Worm (Caenorhabditis elegans) whole organism, early embryonic: Measurements from ENCODE around the gene ect-2.

Source experiments
- B0310.2 ChIP-seq: sonication (generic microtip); optimal IDR thresholded peaks from 2 replicates; lab custom pipeline; 2016; ENCODE audit warnings: mild to moderate bottlenecking, missing genetic modification characterization, missing compliant biosample characterization
- F13C5.2 ChIP-seq: sonication (generic microtip); optimal IDR thresholded peaks from 2 replicates; lab custom pipeline; 2017; ENCODE audit warnings: mild to moderate bottlenecking, missing genetic modification characterization, inconsistent platforms, missing compliant biosample characterization
- aly-1 ChIP-seq: sonication (generic microtip); optimal IDR thresholded peaks from 2 replicates; lab custom pipeline; 2016; ENCODE audit warnings: missing genetic modification characterization, missing compliant biosample characterization
- ama-1 ChIP-seq: fragments of 150-350 bp; optimal IDR thresholded peaks from 2 replicates; lab custom pipeline; 2014
- ceh-13 ChIP-seq: fragments of 200-800 bp; sonication (Bioruptor generic); optimal IDR thresholded peaks from 2 replicates; lab custom pipeline; 2018; ENCODE audit warnings: mild to moderate bottlenecking, missing genetic modification characterization, missing compliant biosample characterization
- ceh-36 ChIP-seq: sonication (generic microtip); optimal IDR thresholded peaks from 2 replicates; lab custom pipeline; 2016; ENCODE audit warnings: missing genetic modification characterization, inconsistent platforms, missing compliant biosample characterization
- ets-7 ChIP-seq: sonication (generic microtip); optimal IDR thresholded peaks from 2 replicates; lab custom pipeline; 2016; ENCODE audit warnings: missing genotype, missing genetic modification characterization, missing compliant biosample characterization
- flt-1 ChIP-seq: fragments of 200-800 bp; sonication (Bioruptor generic); IDR thresholded peaks from 2 replicates; pipeline ENCODE4 v1.3.6; 2022; ENCODE audit warnings: missing genetic modification characterization, missing compliant biosample characterization
- hmbx-1 ChIP-seq: sonication (generic microtip); optimal IDR thresholded peaks from 2 replicates; lab custom pipeline; 2016; ENCODE audit warnings: mild to moderate bottlenecking, missing genetic modification characterization, missing compliant biosample characterization
- hmg-4 ChIP-seq: fragments of 200-800 bp; sonication (Bioruptor generic); optimal IDR thresholded peaks from 2 replicates; lab custom pipeline; 2018; ENCODE audit warnings: mild to moderate bottlenecking, missing genetic modification characterization, missing compliant biosample characterization
- hnd-1 ChIP-seq: sonication (generic microtip); optimal IDR thresholded peaks from 2 replicates; lab custom pipeline; 2016; ENCODE audit warnings: missing genetic modification characterization, missing compliant biosample characterization
- pes-1 ChIP-seq: fragments of 200-800 bp; sonication (Bioruptor generic); IDR thresholded peaks from 2 replicates; pipeline ENCODE4 v1.3.6; 2022; ENCODE audit warnings: missing genetic modification reagents, missing genetic modification characterization, missing compliant biosample characterization
- scrt-1 ChIP-seq: fragments of 200-800 bp; sonication (Bioruptor generic); IDR thresholded peaks from 2 replicates; pipeline ENCODE4 v1.3.6; 2022; ENCODE audit warnings: missing genetic modification characterization, missing compliant biosample characterization
- sea-1 ChIP-seq: fragments of 200-800 bp; sonication (Bioruptor generic); conservative IDR thresholded peaks from 2 replicates; pipeline ENCODE4 v1.3.6; 2022; ENCODE audit warnings: missing genetic modification characterization, missing compliant biosample characterization
- tbx-11 ChIP-seq: fragments of 200-800 bp; sonication (Bioruptor generic); IDR thresholded peaks from 2 replicates; pipeline ENCODE4 v1.3.6; 2022; ENCODE audit warnings: missing genetic modification characterization, missing compliant biosample characterization
- tbx-37 ChIP-seq: fragments of 200-800 bp; sonication (Bioruptor generic); conservative IDR thresholded peaks from 2 replicates; pipeline ENCODE4 v1.3.6; 2022; ENCODE audit warnings: missing genetic modification reagents, missing genetic modification characterization, missing compliant biosample characterization
- tra-4 ChIP-seq: sonication (generic microtip); optimal IDR thresholded peaks from 2 replicates; lab custom pipeline; 2017; ENCODE audit warnings: missing genetic modification characterization, missing compliant biosample characterization

ect-2 gene

DNA sequence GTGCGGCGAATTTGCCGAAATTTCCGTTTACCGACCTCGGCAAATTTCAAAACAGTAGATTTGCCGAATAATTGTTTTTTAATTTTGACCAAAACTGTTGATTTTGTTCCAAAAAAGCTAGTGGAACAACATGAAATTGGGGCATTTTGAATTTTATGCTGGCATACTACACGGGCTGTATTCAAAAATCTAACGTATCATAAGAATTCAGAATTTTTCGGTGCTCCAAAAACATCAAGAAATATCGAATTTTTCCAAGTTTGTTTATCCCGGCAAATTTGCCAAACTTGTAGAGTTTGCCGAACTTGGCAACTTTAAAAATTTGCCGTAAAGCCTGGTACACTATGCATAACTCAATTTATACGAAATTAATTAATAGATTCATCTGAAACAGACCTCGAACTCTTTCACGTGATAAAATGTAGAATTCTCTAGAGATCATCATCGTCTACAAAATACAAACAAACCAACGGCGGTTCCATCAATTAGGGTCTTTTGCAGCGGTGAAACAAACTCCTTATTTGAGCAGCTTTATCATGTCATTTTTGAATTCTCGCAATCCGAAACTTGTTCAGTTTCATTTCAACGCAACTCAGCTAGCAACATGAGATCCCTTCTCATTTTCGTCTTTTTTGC is 25.1 kb upstream of the ect-2 start, which contains the start of gene R06F6.14:
TSS of gene R06F6.14 (plus strand) at position 586 of the 636 bp plus-strand sequence.
- no peak for TF ChIP-seq hmg-4
- no peak for TF ChIP-seq hnd-1
- TF ChIP-seq B0310.2, result no peak
- no peak for TF ChIP-seq ceh-13 (GFP tag; lab: Kevin White, UChicago)
- TF ChIP-seq ceh-36 (tag; lab: Kevin White, UChicago), result no peak
- no peak for TF ChIP-seq aly-1
- no peak for TF ChIP-seq hmbx-1 (tag; lab: Kevin White, UChicago)

DNA sequence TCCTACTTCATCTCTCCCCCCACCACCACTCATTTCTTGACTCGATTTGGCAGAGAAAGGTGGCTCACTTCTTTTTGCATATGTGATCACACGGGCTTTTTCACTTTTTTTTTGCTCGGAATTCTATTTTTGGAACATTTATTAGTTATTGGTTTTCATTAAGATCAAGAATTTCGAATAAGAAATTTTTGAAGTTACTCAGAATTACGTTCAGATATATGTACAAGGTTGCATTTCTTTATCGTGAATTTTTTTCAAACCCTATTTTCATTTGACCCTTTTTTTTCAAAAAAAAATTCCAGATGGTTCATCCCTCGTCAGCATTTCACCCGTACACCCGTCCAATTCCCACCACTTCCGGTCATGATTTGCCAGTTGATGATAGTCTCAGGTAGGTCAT is 21.7 kb upstream of the ect-2 start, which contains the start of gene ceh-62:
TSS of gene ceh-62 (plus strand) at position 301 of the 400 bp plus-strand sequence.
- TF ChIP-seq ama-1 (lab: Kevin White, UChicago) (no peak), sea-1 (no peak), hmbx-1 (tag; lab: Kevin White, UChicago) (no peak), ceh-13 (GFP tag; lab: Kevin White, UChicago) (no peak), ets-7 (no peak), flt-1 (no peak), scrt-1 (no peak), pes-1 (GFP tag; lab: Robert Waterston, UW) (no peak), tbx-37 (no peak), tra-4 (tag; lab: Kevin White, UChicago) (no peak), aly-1 (no peak), hnd-1 (no peak), ceh-36 (tag; lab: Kevin White, UChicago) (no peak), tbx-11 (no peak), B0310.2 (no peak), hmg-4 (no peak)

DNA sequence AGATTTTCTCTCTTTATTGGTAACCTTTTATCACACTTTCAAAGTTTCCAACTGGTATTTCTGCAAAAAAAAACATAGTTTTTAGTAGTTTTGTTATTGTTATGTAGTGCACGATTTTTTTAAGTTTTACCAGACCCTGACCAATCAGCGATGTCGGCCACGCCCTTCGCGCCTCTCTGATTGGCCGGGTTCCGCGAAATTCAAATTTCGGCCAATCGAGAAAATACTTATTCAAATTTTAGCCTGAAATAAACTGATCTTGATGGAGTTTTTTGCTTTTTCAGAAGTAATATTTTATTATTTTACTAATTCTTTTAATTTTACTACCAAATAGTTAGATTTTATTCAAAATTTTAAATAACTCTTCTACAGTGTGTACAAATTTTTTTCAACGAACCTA is 21.1 kb upstream of the ect-2 start:
- TF ChIP-seq tbx-37, result no peak

DNA sequence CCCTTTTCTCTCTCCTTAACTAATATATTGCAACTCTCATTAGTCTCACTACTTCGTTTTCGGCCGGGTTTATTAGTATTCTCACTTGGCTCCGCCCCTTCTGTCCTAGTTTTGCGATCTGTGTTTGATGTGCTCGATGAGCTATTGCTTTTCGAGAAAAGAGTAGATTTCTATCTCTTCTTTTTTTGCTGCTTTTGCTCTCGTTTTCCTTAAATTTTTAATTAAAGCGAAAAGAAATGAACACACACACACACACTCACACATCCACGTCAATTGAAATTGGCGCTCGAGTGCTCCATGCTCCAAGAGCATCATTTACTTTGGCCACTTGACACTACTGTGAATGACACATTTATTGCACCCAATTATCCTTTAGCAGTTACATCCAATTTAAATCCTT is 20.7 kb upstream of the ect-2 start:
- TF ChIP-seq B0310.2 (no peak), F13C5.2 (tag; lab: Kevin White, UChicago) (no peak), aly-1 (no peak), hmbx-1 (tag; lab: Kevin White, UChicago) (no peak), tbx-37 (no peak), ama-1 (lab: Kevin White, UChicago) (no peak), sea-1 (no peak), flt-1 (no peak), tra-4 (tag; lab: Kevin White, UChicago) (no peak), ets-7 (no peak), hmg-4 (no peak), tbx-11 (no peak), scrt-1 (no peak), hnd-1 (no peak)

DNA sequence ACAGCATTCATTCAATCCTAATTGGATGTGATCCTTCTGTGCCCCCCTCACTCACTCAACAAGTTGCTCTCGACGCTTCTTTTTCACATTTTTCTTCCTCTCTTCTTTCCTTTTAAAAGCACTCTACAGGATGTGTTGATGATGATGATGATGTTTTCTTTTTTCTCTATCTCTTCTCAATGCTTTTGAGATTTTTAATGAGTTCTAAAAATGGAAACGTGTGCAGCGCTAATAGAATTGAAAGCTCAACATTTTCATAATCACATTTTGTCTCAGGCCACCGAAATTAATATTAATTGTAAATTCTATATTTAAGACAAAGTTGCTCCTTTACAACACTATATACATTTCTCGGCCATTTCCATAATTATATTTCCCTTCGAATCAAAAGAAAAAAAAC is 16.4 kb upstream of the ect-2 start:
- TF ChIP-seq ets-7 (no peak), flt-1 (no peak), pes-1 (GFP tag; lab: Robert Waterston, UW) (no peak), sea-1 (no peak), aly-1 (no peak), scrt-1 (no peak)

DNA sequence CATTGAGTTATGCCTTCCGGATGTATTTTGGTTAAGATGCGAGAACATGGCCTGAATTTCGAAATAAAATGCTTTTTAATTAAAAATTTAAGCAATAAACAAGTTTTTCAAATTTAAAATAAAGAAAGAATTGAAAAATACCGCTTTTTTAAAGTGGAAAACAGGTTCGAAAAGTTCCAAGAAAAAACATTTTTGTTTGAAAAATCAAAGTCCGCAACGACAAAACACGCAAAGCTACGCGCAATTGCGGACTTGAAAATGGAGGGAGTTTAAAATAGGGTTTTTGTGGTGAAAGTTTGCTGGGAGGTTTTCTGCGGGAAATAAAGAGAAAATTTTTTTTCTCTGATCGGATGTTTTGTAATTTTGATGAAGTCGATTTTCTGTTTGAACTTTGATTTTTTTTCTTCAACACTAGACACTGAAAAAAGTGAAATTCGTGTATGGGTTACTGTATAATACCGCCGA is 14.7 kb upstream of the ect-2 start, which contains the start of gene npp-19:
TSS of gene npp-19 (minus strand) at position 51 of the 465 bp plus-strand sequence.
- TF ChIP-seq tbx-11 (0 out of 2 replicates have a peak, but pooled peaks have one; percentile 41), hmg-4 (no peak), aly-1 (no peak), sea-1 (no peak), scrt-1 (no peak), ceh-36 (tag; lab: Kevin White, UChicago) (no peak), F13C5.2 (tag; lab: Kevin White, UChicago) (peak; percentile 53), tbx-37 (no peak), ets-7 (no peak)

DNA sequence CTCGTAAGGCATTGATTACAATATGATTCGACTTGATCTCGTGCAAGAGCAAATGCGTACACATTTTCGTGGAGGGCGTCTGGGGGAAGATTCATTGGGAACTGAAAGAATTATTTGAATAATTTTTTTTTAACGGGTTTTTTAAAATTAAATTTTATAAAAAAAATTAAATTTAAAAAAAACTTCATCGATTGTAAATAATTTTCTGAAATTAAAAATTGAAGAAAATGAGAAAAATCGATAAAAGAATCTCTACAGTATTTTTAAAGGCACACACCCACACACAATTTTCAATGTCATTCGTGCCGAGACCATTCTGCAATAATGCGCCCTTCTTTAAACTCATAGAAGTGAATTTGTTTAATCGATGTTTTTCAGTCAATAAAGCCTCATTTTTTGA is 12.4 kb upstream of the ect-2 start, which contains the start of gene set-14:
TSS of gene set-14 (minus strand) at position 101 of the 400 bp plus-strand sequence.
- TF ChIP-seq scrt-1, result no peak
- no peak for TF ChIP-seq flt-1
- no peak for TF ChIP-seq pes-1 (GFP tag; lab: Robert Waterston, UW)
- TF ChIP-seq B0310.2, result no peak
- TF ChIP-seq tbx-11, result no peak
- no peak for TF ChIP-seq aly-1
- TF ChIP-seq tbx-37, result no peak
- TF ChIP-seq tra-4 (tag; lab: Kevin White, UChicago), result no peak
- no peak for TF ChIP-seq hmg-4
- TF ChIP-seq hnd-1, result no peak
- no peak for TF ChIP-seq hmbx-1 (tag; lab: Kevin White, UChicago)
- TF ChIP-seq sea-1, result no peak
- TF ChIP-seq F13C5.2 (tag; lab: Kevin White, UChicago), result no peak
- no peak for TF ChIP-seq ama-1 (lab: Kevin White, UChicago)
- TF ChIP-seq ceh-13 (GFP tag; lab: Kevin White, UChicago), result no peak
- no peak for TF ChIP-seq ets-7
- no peak for TF ChIP-seq ceh-36 (tag; lab: Kevin White, UChicago)

DNA sequence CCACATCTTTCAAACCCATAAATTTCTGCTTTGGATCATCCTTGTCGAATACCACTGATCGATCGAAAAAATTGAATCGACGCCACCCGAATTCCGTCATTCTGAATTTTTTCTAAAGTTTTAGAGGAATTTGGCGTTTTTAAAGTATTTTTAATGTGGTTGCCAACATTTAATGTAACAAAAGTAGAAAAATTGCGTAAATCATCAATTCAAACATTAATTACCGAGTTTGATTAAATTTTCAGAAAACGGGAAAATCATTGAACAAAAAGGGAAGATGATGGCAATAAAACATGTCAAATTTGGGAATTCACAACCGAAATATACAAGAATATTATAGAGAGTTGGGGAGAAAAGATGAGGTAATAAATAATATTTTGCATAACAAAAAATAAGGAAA is 9.6 kb upstream of the ect-2 start, which contains the start of gene vps-11:
TSS of gene vps-11 (minus strand) at position 101 of the 400 bp plus-strand sequence.
- TF ChIP-seq tbx-37 (no peak), scrt-1 (no peak), ceh-36 (tag; lab: Kevin White, UChicago) (no peak), ets-7 (no peak), F13C5.2 (tag; lab: Kevin White, UChicago) (no peak), ama-1 (lab: Kevin White, UChicago) (no peak), hnd-1 (no peak)

DNA sequence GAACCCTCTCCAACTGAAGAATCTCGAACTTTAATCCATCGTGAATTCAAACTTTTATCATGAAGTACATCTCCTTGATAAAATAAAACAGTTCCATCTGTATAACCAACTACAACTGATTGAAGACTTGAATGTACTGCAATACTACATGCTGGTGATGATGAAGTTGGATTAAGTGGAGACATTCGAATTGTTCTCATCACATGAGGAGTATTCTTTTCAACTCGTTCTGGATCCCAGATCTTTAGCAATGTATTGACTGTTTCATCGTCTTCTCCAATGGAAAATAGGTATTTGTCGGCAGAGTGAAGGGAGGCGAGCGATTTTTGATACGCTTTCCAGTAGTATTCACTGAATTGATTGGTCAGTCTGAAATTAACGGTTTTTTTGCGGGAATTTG is 8.8 kb upstream of the ect-2 start:
- TF ChIP-seq tra-4 (tag; lab: Kevin White, UChicago), result no peak
- TF ChIP-seq aly-1, result no peak
- no peak for TF ChIP-seq tbx-37
- TF ChIP-seq flt-1, result no peak
- no peak for TF ChIP-seq hmg-4
